Worm (Caenorhabditis elegans): ENCODE measurements around the gene lact-8.
"Not testable (repeated sequence)": the region's sequence is repeated elsewhere in the genome, so short reads cannot be mapped to it uniquely, and the experiment has no call there.

- not testable (repeated sequence) for TF ChIP-seq unc-62 (GFP tag; optimal IDR thresholded peaks at IDR 0.05); lsy-2 (tag; optimal IDR thresholded peaks at IDR 0.05); nhr-28 (tag; optimal IDR thresholded peaks at IDR 0.05)
Measured at ce11 chrV:11109647-11110046, 16.2 kb upstream of the lact-8 start, which contains the start of gene Y42A5A.5.
